Worm (Caenorhabditis elegans) whole organism, mixed stage, embryonic: ENCODE results near the gene sru-29.

ENCODE experiments used
- cnd-1 ChIP-seq: fragments of 200-800 bp; sonication (Bioruptor generic); optimal IDR thresholded peaks from 2 replicates; lab custom pipeline; 2018; ENCODE audit warnings: mild to moderate bottlenecking, missing genetic modification characterization, missing compliant biosample characterization
- elt-3 ChIP-seq: fragments of 150-350 bp; optimal IDR thresholded peaks from 2 replicates; lab custom pipeline; 2014; ENCODE audit warnings: missing biosample characterization, missing genetic modification characterization
- lin-13 ChIP-seq: fragments of 150-350 bp; optimal IDR thresholded peaks from 2 replicates; lab custom pipeline; 2014; ENCODE audit warnings: missing biosample characterization, missing genetic modification characterization
- lsy-2 ChIP-seq: fragments of 150-350 bp; optimal IDR thresholded peaks from 2 replicates; lab custom pipeline; 2014; ENCODE audit warnings: missing biosample characterization, missing genetic modification characterization
- mab-5 ChIP-seq: fragments of 150-350 bp; optimal IDR thresholded peaks from 2 replicates; lab custom pipeline; 2014; ENCODE audit warnings: missing biosample characterization, missing genetic modification characterization
- mep-1 ChIP-seq: fragments of 150-350 bp; optimal IDR thresholded peaks from 2 replicates; lab custom pipeline; 2017; ENCODE audit warnings: missing biosample characterization, missing genetic modification reagents, missing genetic modification characterization, inconsistent platforms
- nhr-237 ChIP-seq: fragments of 150-350 bp; optimal IDR thresholded peaks from 2 replicates; lab custom pipeline; 2014; ENCODE audit warnings: missing biosample characterization, missing genetic modification characterization
- snpc-4 ChIP-seq: fragments of 150-350 bp; optimal IDR thresholded peaks from 2 replicates; lab custom pipeline; 2014; ENCODE audit warnings: missing biosample characterization, missing genetic modification characterization
- sptf-1 ChIP-seq: sonication (generic microtip); optimal IDR thresholded peaks from 2 replicates; lab custom pipeline; 2017; ENCODE audit warnings: mild to moderate bottlenecking, missing genetic modification characterization, moderate library complexity, missing compliant biosample characterization
- unc-39 ChIP-seq: fragments of 150-350 bp; optimal IDR thresholded peaks from 2 replicates; lab custom pipeline; 2014; ENCODE audit warnings: missing biosample characterization, missing genetic modification characterization

DNA sequence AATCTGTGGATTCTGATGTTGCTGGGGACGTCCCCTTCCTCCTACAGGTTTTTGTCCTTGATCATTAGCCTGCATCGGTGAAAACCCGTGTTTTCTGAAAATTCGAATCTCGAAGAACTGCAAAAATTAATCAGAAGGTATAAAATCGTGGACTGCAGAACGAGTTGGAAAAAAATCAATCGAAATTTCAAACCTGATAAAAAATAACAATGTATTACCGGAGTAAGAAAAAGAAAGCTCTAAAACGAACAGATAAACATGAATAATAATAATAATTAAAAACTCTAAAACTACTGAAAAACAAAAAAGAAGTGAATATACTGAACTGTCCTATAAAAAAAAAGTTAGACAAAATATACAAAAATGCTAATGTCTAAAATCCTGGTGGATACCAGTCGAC is 28.3 kb upstream of the sru-29 start, which contains the start of gene F46B6.5:
- TF ChIP-seq lin-13 = no peak
- TF ChIP-seq sptf-1 (tag; lab: Kevin White, UChicago) = no peak
- no peak for TF ChIP-seq nhr-237 (tag; lab: Kevin White, UChicago)
- no peak for TF ChIP-seq elt-3 (tag; lab: Kevin White, UChicago)
- TF ChIP-seq mep-1 (tag; lab: Kevin White, UChicago) = no peak
- no peak for TF ChIP-seq lsy-2 (tag; lab: Kevin White, UChicago)
- TF ChIP-seq mab-5 (tag; lab: Kevin White, UChicago) = no peak
- TF ChIP-seq snpc-4 (tag; lab: Kevin White, UChicago) = no peak
- TF ChIP-seq unc-39 (tag; lab: Kevin White, UChicago) = no peak
- TF ChIP-seq cnd-1 = no peak
